Worm (Caenorhabditis elegans): Measurements from ENCODE around the gene lst-4.

DNA sequence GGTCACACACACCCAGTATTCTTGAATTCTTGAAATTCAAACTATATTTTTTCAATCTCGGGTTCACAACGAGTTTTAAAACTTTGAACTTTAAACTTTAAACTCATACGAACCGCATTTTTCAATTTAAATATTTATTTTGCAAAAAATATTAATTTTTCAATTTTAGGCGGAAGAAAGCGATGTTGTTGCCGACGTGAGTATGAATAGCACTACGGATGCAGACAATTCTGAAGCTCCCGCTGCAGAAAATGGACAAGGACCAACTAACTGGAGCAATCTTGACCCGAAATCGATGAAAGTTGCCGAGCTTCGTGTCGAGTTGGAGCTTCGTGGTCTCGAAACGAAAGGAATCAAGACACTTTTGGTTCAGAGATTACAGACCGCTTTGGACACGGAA lies 4.8 kb upstream of the lst-4 start:
- TF ChIP-seq lin-13 (tag; optimal IDR thresholded peaks at IDR 0.05) (no peak), nhr-237 (tag; optimal IDR thresholded peaks at IDR 0.05) (no peak), ztf-11 (tag; optimal IDR thresholded peaks at IDR 0.05) (no peak), elt-3 (tag; optimal IDR thresholded peaks at IDR 0.05) (no peak), blmp-1 (tag; optimal IDR thresholded peaks at IDR 0.05) (no peak)
